Worm (Caenorhabditis elegans): ENCODE results near the gene C12D5.3.

- TF ChIP-seq mab-5 (tag; optimal IDR thresholded peaks at IDR 0.05), result no peak
- TF ChIP-seq nhr-237 (tag; optimal IDR thresholded peaks at IDR 0.05), result no peak
- no peak for TF ChIP-seq nhr-77 (tag; optimal IDR thresholded peaks at IDR 0.05)
- no peak for TF ChIP-seq lin-11 (tag; optimal IDR thresholded peaks at IDR 0.05)
- no peak for TF ChIP-seq ztf-4 (tag; optimal IDR thresholded peaks at IDR 0.05)
- no peak for TF ChIP-seq Y55F3AM.14 (GFP tag; optimal IDR thresholded peaks at IDR 0.05)
- TF ChIP-seq lin-13 (GFP tag; optimal IDR thresholded peaks at IDR 0.05), result no peak
- TF ChIP-seq nhr-12 (tag; optimal IDR thresholded peaks at IDR 0.05), result no peak
- no peak for TF ChIP-seq egl-27 (tag; optimal IDR thresholded peaks at IDR 0.05)
- TF ChIP-seq ama-1 (optimal IDR thresholded peaks at IDR 0.05), result no peak
- TF ChIP-seq nhr-10 (tag; optimal IDR thresholded peaks at IDR 0.05), result no peak
- TF ChIP-seq ZK546.5 (tag; optimal IDR thresholded peaks at IDR 0.05), result no peak
These were observed 22.4 kb upstream of the C12D5.3 start, which contains the start of gene srh-200 for ce11 chrV:7653567-7653966.

Measured in whole organism, L2 larva.